Fruit fly (Drosophila melanogaster) whole organism, pupa: ENCODE measurements around the gene CG34132.
A peak's percentile ranks its signal among the peaks of the same experiment; 100 is the strongest.

Experiments used
- CG10348 ChIP-seq: fragments of 200-800 bp; sonication (Bioruptor generic); IDR thresholded peaks from 2 replicates; pipeline ENCODE4 v1.3.6; 2022; ENCODE audit warnings: missing biosample characterization, missing genetic modification characterization
- CG12605 ChIP-seq: fragments of 200-800 bp; sonication (Bioruptor generic); IDR thresholded peaks from 2 replicates; pipeline ENCODE4 v1.3.6; 2022; ENCODE audit warnings: missing biosample characterization, missing genetic modification characterization
- CG13204 ChIP-seq: fragments of 200-800 bp; sonication (Bioruptor generic); optimal IDR thresholded peaks from 2 replicates; lab custom pipeline; 2018; ENCODE audit warnings: missing biosample characterization, mild to moderate bottlenecking, missing genetic modification characterization, moderate library complexity
- CG14655 ChIP-seq: fragments of 200-800 bp; sonication (Bioruptor generic); optimal IDR thresholded peaks from 3 replicates; lab custom pipeline; 2017; ENCODE audit warnings: mild to moderate bottlenecking, missing biosample characterization, missing genetic modification reagents, missing genetic modification characterization
- CG15710 ChIP-seq: fragments of 200-800 bp; sonication (Bioruptor generic); optimal IDR thresholded peaks from 2 replicates; lab custom pipeline; 2018; ENCODE audit warnings: missing biosample characterization, mild to moderate bottlenecking, missing genetic modification characterization, moderate library complexity
- CG17806 ChIP-seq: fragments of 200-800 bp; sonication (Bioruptor generic); optimal IDR thresholded peaks from 2 replicates; lab custom pipeline; 2018; ENCODE audit warnings: missing biosample characterization, mild to moderate bottlenecking, missing genetic modification characterization, moderate library complexity
- CG32121 ChIP-seq: fragments of 200-800 bp; sonication (Bioruptor generic); IDR thresholded peaks from 2 replicates; pipeline ENCODE4 v1.3.6; 2022; ENCODE audit warnings: missing biosample characterization, missing genetic modification characterization
- CG34367 ChIP-seq: fragments of 200-800 bp; sonication (Bioruptor generic); optimal IDR thresholded peaks from 2 replicates; lab custom pipeline; 2018; ENCODE audit warnings: missing biosample characterization, mild to moderate bottlenecking, missing genetic modification characterization
- CG4496 ChIP-seq: fragments of 200-800 bp; sonication (Bioruptor generic); IDR thresholded peaks from 3 replicates; pipeline ENCODE4 v1.3.6; 2022; ENCODE audit warnings: missing biosample characterization, missing genetic modification characterization
- CG8159 ChIP-seq: fragments of 200-800 bp; sonication (Bioruptor generic); optimal IDR thresholded peaks from 3 replicates; lab custom pipeline; 2018; ENCODE audit warnings: missing biosample characterization, mild to moderate bottlenecking, missing genetic modification characterization, moderate library complexity
- CG8301 ChIP-seq: fragments of 200-800 bp; sonication (Bioruptor generic); optimal IDR thresholded peaks from 2 replicates; lab custom pipeline; 2018; ENCODE audit warnings: missing biosample characterization, mild to moderate bottlenecking, missing genetic modification characterization
- CG9948 ChIP-seq: fragments of 200-800 bp; sonication (Bioruptor generic); optimal IDR thresholded peaks from 2 replicates; lab custom pipeline; 2018; ENCODE audit warnings: missing biosample characterization, mild to moderate bottlenecking, missing genetic modification characterization, moderate library complexity
- D1 ChIP-seq: fragments of 200-800 bp; sonication (Bioruptor generic); optimal IDR thresholded peaks from 2 replicates; lab custom pipeline; 2018; ENCODE audit warnings: missing biosample characterization, mild to moderate bottlenecking, missing genetic modification characterization, moderate library complexity
- EcR ChIP-seq: fragments of 200-800 bp; sonication (Bioruptor generic); optimal IDR thresholded peaks from 3 replicates; lab custom pipeline; 2019; ENCODE audit warnings: missing biosample characterization, missing genetic modification characterization, mild to moderate bottlenecking, moderate library complexity, missing genetic modification reagents
- Ets98B ChIP-seq: fragments of 200-800 bp; sonication (Bioruptor generic); IDR thresholded peaks from 2 replicates; pipeline ENCODE4 v1.3.6; 2022; ENCODE audit warnings: missing biosample characterization, missing genetic modification characterization
- Pif1A ChIP-seq: fragments of 200-800 bp; sonication (Bioruptor generic); optimal IDR thresholded peaks from 3 replicates; lab custom pipeline; 2016; ENCODE audit warnings: missing biosample characterization, missing genetic modification characterization
- Pif1B ChIP-seq: fragments of 200-800 bp; sonication (Bioruptor generic); optimal IDR thresholded peaks from 3 replicates; lab custom pipeline; 2016; ENCODE audit warnings: missing biosample characterization, missing genetic modification characterization
- Snoo ChIP-seq: fragments of 200-800 bp; sonication (Bioruptor generic); optimal IDR thresholded peaks from 3 replicates; lab custom pipeline; 2017; ENCODE audit warnings: missing biosample characterization, mild to moderate bottlenecking, missing genetic modification characterization, inconsistent platforms
- fd96Ca ChIP-seq: fragments of 200-800 bp; sonication (Bioruptor generic); IDR thresholded peaks from 3 replicates; pipeline ENCODE4 v1.3.6; 2022; ENCODE audit warnings: missing biosample characterization, missing genetic modification characterization
- gl ChIP-seq: fragments of 200-800 bp; sonication (Bioruptor generic); optimal IDR thresholded peaks from 2 replicates; lab custom pipeline; 2018; ENCODE audit warnings: missing biosample characterization, mild to moderate bottlenecking, missing genetic modification characterization
- rn ChIP-seq: fragments of 200-800 bp; sonication (Bioruptor generic); IDR thresholded peaks from 2 replicates; pipeline ENCODE4 v1.3.6; 2022; ENCODE audit warnings: missing biosample characterization, missing genetic modification characterization

The CG34132 gene

dm6 chr2L:7879292-7879894 is 5.9 kb upstream of the CG34132 start, which contains the start of gene spz3:
Gene spz3 (minus strand): TSS chr2L:7879552.
- TF ChIP-seq Snoo (tag; lab: Kevin White, UChicago) (peak; percentile 65), CG17806 (tag; lab: Kevin White, UChicago) (peak; percentile 61), CG9948 (tag; lab: Kevin White, UChicago) (peak; percentile 38), rn (peak; percentile 54; the same call in 1 of the 2 replicates), CG10348 (no peak), D1 (tag; lab: Kevin White, UChicago) (no peak), CG8159 (peak; percentile 69), fd96Ca (GFP tag; lab: Robert Waterston, UW) (peak; percentile 55; the same call in 1 of the 3 replicates), CG8301 (tag; lab: Kevin White, UChicago) (no peak), CG14655 (GFP tag; lab: Kevin White, UChicago) (peak; percentile 5), CG32121 (GFP tag; lab: Robert Waterston, UW) (peak; percentile 64), Pif1A (GFP tag; lab: Kevin White, UChicago) (peak; percentile 74), CG34367 (peak; percentile 75), CG4496 (GFP tag; lab: Robert Waterston, UW) (peak; percentile 83), gl (peak; percentile 91), Ets98B (GFP tag; lab: Robert Waterston, UW) (peak; percentile 81), CG12605 (peak; percentile 87), CG15710 (tag; lab: Kevin White, UChicago) (peak; percentile 68), CG13204 (GFP tag; lab: Kevin White, UChicago) (peak; percentile 87), EcR (GFP tag; lab: Kevin White, UChicago) (peak; percentile 51), Pif1B (GFP tag; lab: Kevin White, UChicago) (peak; percentile 61)

- TF ChIP-seq CG13204 (GFP tag; lab: Kevin White, UChicago) = no peak
- 0 out of 3 replicates have a peak, but pooled peaks have one; percentile 20 for TF ChIP-seq fd96Ca (GFP tag; lab: Robert Waterston, UW)
- TF ChIP-seq CG12605 = 0 out of 2 replicates have a peak, but pooled peaks have one; percentile 14
- no peak for TF ChIP-seq rn
- no peak for TF ChIP-seq CG32121 (GFP tag; lab: Robert Waterston, UW)
- peak; percentile 70 for TF ChIP-seq gl
- TF ChIP-seq CG10348 = no peak
- no peak for TF ChIP-seq CG14655 (GFP tag; lab: Kevin White, UChicago)
- no peak for TF ChIP-seq Pif1A (GFP tag; lab: Kevin White, UChicago)
- peak; percentile 47; the same call in 1 of the 3 replicates for TF ChIP-seq CG4496 (GFP tag; lab: Robert Waterston, UW)
- no peak for TF ChIP-seq CG34367
- no peak for TF ChIP-seq D1 (tag; lab: Kevin White, UChicago)
- TF ChIP-seq CG15710 (tag; lab: Kevin White, UChicago) = no peak
- TF ChIP-seq CG8301 (tag; lab: Kevin White, UChicago) = no peak
- TF ChIP-seq Snoo (tag; lab: Kevin White, UChicago) = no peak
- TF ChIP-seq CG17806 (tag; lab: Kevin White, UChicago) = no peak
- no peak for TF ChIP-seq CG8159
- TF ChIP-seq CG9948 (tag; lab: Kevin White, UChicago) = no peak
- peak; percentile 74 for TF ChIP-seq EcR (GFP tag; lab: Kevin White, UChicago)
- TF ChIP-seq Pif1B (GFP tag; lab: Kevin White, UChicago) = no peak
- no peak; the same call in 1 of the 2 replicates for TF ChIP-seq Ets98B (GFP tag; lab: Robert Waterston, UW)
- TF ChIP-seq, all 21 proteins: peak for 5
Observed at dm6 chr2L:7880458-7880857, 4.8 kb upstream of the CG34132 start.

- no peak for TF ChIP-seq CG32121 (GFP tag; lab: Robert Waterston, UW)
- no peak for TF ChIP-seq EcR (GFP tag; lab: Kevin White, UChicago)
- no peak for TF ChIP-seq CG13204 (GFP tag; lab: Kevin White, UChicago)
- TF ChIP-seq CG9948 (tag; lab: Kevin White, UChicago) = no peak
- TF ChIP-seq rn = no peak
- TF ChIP-seq Pif1A (GFP tag; lab: Kevin White, UChicago) = no peak
- no peak for TF ChIP-seq Ets98B (GFP tag; lab: Robert Waterston, UW)
- TF ChIP-seq, all 21 proteins: peak for 0
Observed at dm6 chr2L:7885952-7886351, 649 bp downstream of the CG34132 start.

- TF ChIP-seq EcR (GFP tag; lab: Kevin White, UChicago) (no peak), CG8159 (no peak), fd96Ca (GFP tag; lab: Robert Waterston, UW) (no peak), Snoo (tag; lab: Kevin White, UChicago) (no peak), CG12605 (no peak), Pif1B (GFP tag; lab: Kevin White, UChicago) (no peak), CG9948 (tag; lab: Kevin White, UChicago) (no peak), D1 (tag; lab: Kevin White, UChicago) (no peak), CG32121 (GFP tag; lab: Robert Waterston, UW) (no peak), CG15710 (tag; lab: Kevin White, UChicago) (no peak), Ets98B (GFP tag; lab: Robert Waterston, UW) (no peak), rn (no peak), CG17806 (tag; lab: Kevin White, UChicago) (no peak), CG4496 (GFP tag; lab: Robert Waterston, UW) (no peak), gl (no peak), Pif1A (GFP tag; lab: Kevin White, UChicago) (no peak), CG13204 (GFP tag; lab: Kevin White, UChicago) (no peak), CG8301 (tag; lab: Kevin White, UChicago) (no peak)
Observed at dm6 chr2L:7887333-7887732, 2.0 kb downstream of the CG34132 start, which contains the start of gene CG7102. Gene CG7102 (minus strand): TSS chr2L:7887513.

- TF ChIP-seq Snoo (tag; lab: Kevin White, UChicago) = no peak
Observed at dm6 chr2L:7889029-7889428, 3.7 kb downstream of the CG34132 start, which contains the start of gene Spn28Da. Gene Spn28Da (minus strand): TSS chr2L:7889129.
